Worm (Caenorhabditis elegans) whole organism, late embryonic: ENCODE results near the gene B0001.8.
"Not testable (repeated sequence)": the region's sequence is repeated elsewhere in the genome, so short reads cannot be mapped to it uniquely, and the experiment has no call there.

Experiments used
- ceh-34 ChIP-seq: sonication (generic microtip); optimal IDR thresholded peaks from 2 replicates; lab custom pipeline; 2016; ENCODE audit warnings: mild to moderate bottlenecking, missing genetic modification characterization, missing compliant biosample characterization
- ceh-9 ChIP-seq: sonication (generic microtip); optimal IDR thresholded peaks from 2 replicates; lab custom pipeline; 2016; ENCODE audit warnings: mild to moderate bottlenecking, missing genetic modification characterization, inconsistent platforms, missing compliant biosample characterization
- dve-1 ChIP-seq: sonication (generic microtip); optimal IDR thresholded peaks from 2 replicates; lab custom pipeline; 2017; ENCODE audit warnings: antibody characterized with exemption, mild to moderate bottlenecking, missing genetic modification characterization, missing compliant biosample characterization
- fkh-10 ChIP-seq: fragments of 150-350 bp; optimal IDR thresholded peaks from 2 replicates; lab custom pipeline; 2014; ENCODE audit warnings: missing biosample characterization, missing genetic modification reagents, missing genetic modification characterization
- gmeb-2 ChIP-seq: sonication (generic microtip); optimal IDR thresholded peaks from 2 replicates; lab custom pipeline; 2016; ENCODE audit warnings: missing genetic modification characterization, inconsistent platforms, missing compliant biosample characterization
- hlh-30 ChIP-seq: sonication (generic microtip); optimal IDR thresholded peaks from 2 replicates; lab custom pipeline; 2017; ENCODE audit warnings: antibody characterized with exemption, missing genetic modification characterization, missing compliant biosample characterization; ENCODE audit not compliant: insufficient read depth
- nfya-1 ChIP-seq: sonication (generic microtip); optimal IDR thresholded peaks from 2 replicates; lab custom pipeline; 2017; ENCODE audit warnings: missing genetic modification characterization, mild to moderate bottlenecking, missing compliant biosample characterization, antibody characterized with exemption, moderate library complexity
- npax-4 ChIP-seq: sonication (generic microtip); optimal IDR thresholded peaks from 2 replicates; lab custom pipeline; 2016; ENCODE audit warnings: missing genetic modification characterization, missing compliant biosample characterization
- pros-1 ChIP-seq: fragments of 150-350 bp; optimal IDR thresholded peaks from 2 replicates; lab custom pipeline; 2014; ENCODE audit warnings: missing biosample characterization, missing genetic modification reagents, missing genetic modification characterization
- tbx-2 ChIP-seq: sonication (generic microtip); optimal IDR thresholded peaks from 2 replicates; lab custom pipeline; 2016; ENCODE audit warnings: missing genetic modification characterization, missing compliant biosample characterization
- unc-42 ChIP-seq: sonication (generic microtip); optimal IDR thresholded peaks from 2 replicates; lab custom pipeline; 2016; ENCODE audit warnings: missing genotype, missing genetic modification characterization, missing compliant biosample characterization

DNA sequence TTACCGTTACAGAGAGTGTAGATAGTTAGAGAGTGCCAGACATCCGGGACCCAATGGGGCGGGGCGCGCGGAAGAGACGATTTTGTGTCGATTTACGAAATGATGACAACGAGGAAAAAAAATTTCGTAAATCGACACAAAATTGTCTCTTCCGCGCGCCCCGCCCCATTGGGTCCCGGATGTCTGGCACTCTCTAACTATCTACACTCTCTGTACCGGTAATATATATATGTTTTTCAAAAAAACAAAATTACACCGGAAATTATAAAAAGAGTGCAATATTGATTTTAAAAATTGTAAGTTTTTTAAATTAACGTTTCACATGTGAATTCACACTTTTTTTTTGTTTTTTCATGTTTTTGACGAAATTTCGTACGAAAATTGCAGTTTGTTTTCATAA, 2.8 kb downstream of the B0001.8 start, which contains the start of gene B0001.4:
- TF ChIP-seq ceh-9 (tag; lab: Kevin White, UChicago); nfya-1 (tag; lab: Kevin White, UChicago); ceh-34 (tag; lab: Kevin White, UChicago); hlh-30 (tag; lab: Kevin White, UChicago); unc-42 (tag; lab: Kevin White, UChicago); pros-1 (tag; lab: Kevin White, UChicago); fkh-10; gmeb-2; npax-4 (tag; lab: Kevin White, UChicago); tbx-2; dve-1 (tag; lab: Kevin White, UChicago): not testable (repeated sequence)
